Worm (Caenorhabditis elegans): Measurements from ENCODE around the gene frpr-12.
A peak's percentile ranks its signal among the peaks of the same experiment; 100 is the strongest.

frpr-12 gene

ce11 chrV:8948365-8948764, 45.6 kb downstream of the frpr-12 start:
- no peak for TF ChIP-seq hnd-1 (tag; optimal IDR thresholded peaks at IDR 0.05)
- TF ChIP-seq F13C5.2 (tag; optimal IDR thresholded peaks at IDR 0.05) = no peak
- no peak for TF ChIP-seq hmbx-1 (tag; optimal IDR thresholded peaks at IDR 0.05)
- TF ChIP-seq flt-1 (GFP tag; IDR thresholded peaks at IDR 0.05) = no peak

ce11 chrV:8948996-8949395, 46.2 kb downstream of the frpr-12 start:
- TF ChIP-seq sea-1 (GFP tag; conservative IDR thresholded peaks at IDR 0.05) (no peak), hmbx-1 (tag; optimal IDR thresholded peaks at IDR 0.05) (no peak), flt-1 (GFP tag; IDR thresholded peaks at IDR 0.05) (no peak), ceh-13 (GFP tag; optimal IDR thresholded peaks at IDR 0.05) (no peak), tbx-11 (GFP tag; IDR thresholded peaks at IDR 0.05) (no peak), hmg-4 (GFP tag; optimal IDR thresholded peaks at IDR 0.05) (no peak), tbx-37 (GFP tag; conservative IDR thresholded peaks at IDR 0.05) (no peak), aly-1 (tag; optimal IDR thresholded peaks at IDR 0.05) (no peak), ceh-36 (tag; optimal IDR thresholded peaks at IDR 0.05) (no peak), pes-1 (GFP tag; IDR thresholded peaks at IDR 0.05) (no peak), hnd-1 (tag; optimal IDR thresholded peaks at IDR 0.05) (no peak)

- TF ChIP-seq hmg-4 (GFP tag; optimal IDR thresholded peaks at IDR 0.05) = peak; percentile 19
- TF ChIP-seq tbx-37 (GFP tag; conservative IDR thresholded peaks at IDR 0.05) = no peak
- TF ChIP-seq ceh-36 (tag; optimal IDR thresholded peaks at IDR 0.05) = no peak
Observed at ce11 chrV:8949873-8950272, 47.1 kb downstream of the frpr-12 start.

All from whole organism, early embryonic.